Worm (Caenorhabditis elegans) whole organism, young adult: Measurements from ENCODE around the gene pcp-1.

Source experiments
- F10E7.11 ChIP-seq: sonication (generic microtip); optimal IDR thresholded peaks from 2 replicates; lab custom pipeline; 2017; ENCODE audit warnings: mild to moderate bottlenecking, missing genetic modification characterization, moderate library complexity, missing compliant biosample characterization
- F23B12.7 ChIP-seq: sonication (generic microtip); optimal IDR thresholded peaks from 2 replicates; lab custom pipeline; 2017; ENCODE audit warnings: missing genetic modification characterization, mild to moderate bottlenecking, missing compliant biosample characterization, antibody characterized with exemption, moderate library complexity; ENCODE audit not compliant: insufficient read depth
- F39B2.1 ChIP-seq: fragments of 200-800 bp; sonication (Bioruptor generic); IDR thresholded peaks from 2 replicates; pipeline ENCODE4 v1.3.6; 2022; ENCODE audit warnings: missing genetic modification reagents, missing genetic modification characterization, missing compliant biosample characterization
- F57A8.1 ChIP-seq: fragments of 200-800 bp; sonication (Bioruptor generic); optimal IDR thresholded peaks from 2 replicates; lab custom pipeline; 2018; ENCODE audit warnings: mild to moderate bottlenecking, missing genetic modification characterization, moderate library complexity, missing compliant biosample characterization
- Y53G8AR.9 ChIP-seq: fragments of 200-800 bp; sonication (Bioruptor generic); conservative IDR thresholded peaks from 2 replicates; pipeline ENCODE4 v1.3.6; 2022; ENCODE audit warnings: missing genetic modification reagents, missing genetic modification characterization, missing compliant biosample characterization
- Y67H2A.10 ChIP-seq: fragments of 200-800 bp; sonication (Bioruptor generic); conservative IDR thresholded peaks from 2 replicates; pipeline ENCODE4 v1.3.6; 2022; ENCODE audit warnings: missing genetic modification reagents, missing genetic modification characterization, missing compliant biosample characterization
- Y95B8A.8 ChIP-seq: fragments of 200-800 bp; sonication (Bioruptor generic); IDR thresholded peaks from 2 replicates; pipeline ENCODE4 v1.3.6; 2022; ENCODE audit warnings: missing genetic modification reagents, missing genetic modification characterization, missing compliant biosample characterization
- ZK185.1 ChIP-seq: sonication (generic microtip); optimal IDR thresholded peaks from 2 replicates; lab custom pipeline; 2016; ENCODE audit warnings: mild to moderate bottlenecking, missing genetic modification characterization, missing compliant biosample characterization; ENCODE audit not compliant: poor library complexity, severe bottlenecking
- attf-5 ChIP-seq: fragments of 200-800 bp; sonication (Bioruptor generic); optimal IDR thresholded peaks from 2 replicates; lab custom pipeline; 2018; ENCODE audit warnings: mild to moderate bottlenecking, missing genetic modification characterization, missing compliant biosample characterization
- cebp-1 ChIP-seq, 2 experiments: fragments of 200-800 bp in 1 of 2; sonication (Bioruptor generic) in 1 of 2; sonication (generic microtip) in 1 of 2; IDR thresholded peaks in 1 of 2; optimal IDR thresholded peaks in 1 of 2; 2 replicates each; pipeline versions ENCODE4 v1.3.6 to Lab custom; 2017 to 2022; ENCODE audit warnings: missing compliant biosample characterization in 2 of 2, missing genetic modification characterization in 2 of 2, mild to moderate bottlenecking in 1 of 2, missing genetic modification reagents in 1 of 2, moderate library complexity in 1 of 2
- ceh-79 ChIP-seq: sonication (generic microtip); optimal IDR thresholded peaks from 2 replicates; lab custom pipeline; 2017; ENCODE audit warnings: mild to moderate bottlenecking, missing genetic modification characterization, missing compliant biosample characterization
- chd-7 ChIP-seq: sonication (generic microtip); optimal IDR thresholded peaks from 2 replicates; lab custom pipeline; 2016; ENCODE audit warnings: mild to moderate bottlenecking, missing genetic modification characterization, moderate library complexity, missing compliant biosample characterization
- dpl-1 ChIP-seq: fragments of 150-350 bp; optimal IDR thresholded peaks from 2 replicates; lab custom pipeline; 2014; ENCODE audit warnings: missing biosample characterization, missing genetic modification reagents, missing genetic modification characterization
- egl-18 ChIP-seq: fragments of 200-800 bp; sonication (Bioruptor generic); IDR thresholded peaks from 2 replicates; pipeline ENCODE4 v1.3.6; 2022; ENCODE audit warnings: missing genetic modification reagents, missing genetic modification characterization, missing compliant biosample characterization
- egl-44 ChIP-seq: fragments of 200-800 bp; sonication (Bioruptor generic); IDR thresholded peaks from 2 replicates; pipeline ENCODE4 v1.3.6; 2022; ENCODE audit warnings: missing genetic modification reagents, missing genetic modification characterization, missing compliant biosample characterization
- ekl-4 ChIP-seq: fragments of 200-800 bp; sonication (Bioruptor generic); IDR thresholded peaks from 2 replicates; pipeline ENCODE4 v1.3.6; 2022; ENCODE audit warnings: missing genetic modification reagents, missing genetic modification characterization, missing compliant biosample characterization
- hlh-26 ChIP-seq: fragments of 200-800 bp; sonication (Bioruptor generic); conservative IDR thresholded peaks from 2 replicates; pipeline ENCODE4 v1.3.6; 2022; ENCODE audit warnings: missing genetic modification reagents, missing genetic modification characterization, missing compliant biosample characterization
- hrde-1 ChIP-seq: sonication (generic microtip); optimal IDR thresholded peaks from 2 replicates; lab custom pipeline; 2016; ENCODE audit warnings: missing genetic modification characterization, mild to moderate bottlenecking, missing compliant biosample characterization, moderate library complexity, missing genotype, missing genetic modification reagents, borderline replicate concordance
- let-607 ChIP-seq, 2 experiments: fragments of 200-800 bp in 1 of 2; sonication (Bioruptor generic) in 1 of 2; sonication (generic microtip) in 1 of 2; optimal IDR thresholded peaks; 2 replicates each; lab custom pipeline; 2016 to 2018; ENCODE audit warnings: mild to moderate bottlenecking in 2 of 2, missing compliant biosample characterization in 2 of 2, missing genetic modification characterization in 2 of 2, moderate library complexity in 2 of 2, missing genotype in 1 of 2
- lin-35 ChIP-seq, 3 experiments: fragments of 150-350 bp in 2 of 3; sonication (generic microtip) in 1 of 3; optimal IDR thresholded peaks; 2 replicates each; lab custom pipeline; 2014 to 2018; ENCODE audit warnings: missing biosample characterization in 3 of 3, missing genetic modification characterization in 3 of 3, missing genetic modification reagents in 3 of 3
- lin-54 ChIP-seq: fragments of 200-800 bp; sonication (Bioruptor generic); optimal IDR thresholded peaks from 2 replicates; lab custom pipeline; 2018; ENCODE audit warnings: mild to moderate bottlenecking, missing genetic modification characterization, missing compliant biosample characterization
- lsl-1 ChIP-seq: fragments of 200-800 bp; sonication (Bioruptor generic); optimal IDR thresholded peaks from 2 replicates; lab custom pipeline; 2018; ENCODE audit warnings: mild to moderate bottlenecking, missing genetic modification characterization, moderate library complexity, missing compliant biosample characterization
- mes-4 ChIP-seq: sonication (generic microtip); optimal IDR thresholded peaks from 2 replicates; lab custom pipeline; 2016; ENCODE audit warnings: missing genotype, missing genetic modification characterization, missing compliant biosample characterization
- nfyb-1 ChIP-seq: fragments of 200-800 bp; sonication (Bioruptor generic); IDR thresholded peaks from 2 replicates; pipeline ENCODE4 v1.3.6; 2022; ENCODE audit warnings: missing genetic modification reagents, missing genetic modification characterization, missing compliant biosample characterization
- nhr-179 ChIP-seq: sonication (generic microtip); optimal IDR thresholded peaks from 2 replicates; lab custom pipeline; 2016; ENCODE audit warnings: mild to moderate bottlenecking, missing genetic modification characterization, missing compliant biosample characterization
- nhr-80 ChIP-seq: sonication (generic microtip); optimal IDR thresholded peaks from 2 replicates; lab custom pipeline; 2016; ENCODE audit warnings: missing genetic modification characterization, missing compliant biosample characterization
- rcor-1 ChIP-seq: fragments of 200-800 bp; sonication (Bioruptor generic); IDR thresholded peaks from 2 replicates; pipeline ENCODE4 v1.3.6; 2022; ENCODE audit warnings: missing genetic modification reagents, missing genetic modification characterization, missing compliant biosample characterization
- repo-1 ChIP-seq: sonication (generic microtip); optimal IDR thresholded peaks from 2 replicates; lab custom pipeline; 2017; ENCODE audit warnings: mild to moderate bottlenecking, missing genetic modification characterization, missing compliant biosample characterization
- sdz-38 ChIP-seq: sonication (generic microtip); optimal IDR thresholded peaks from 2 replicates; lab custom pipeline; 2016; ENCODE audit warnings: missing genotype, missing genetic modification characterization, missing compliant biosample characterization
- sea-2 ChIP-seq: fragments of 200-800 bp; sonication (Bioruptor generic); IDR thresholded peaks from 2 replicates; pipeline ENCODE4 v1.3.6; 2022; ENCODE audit warnings: missing genetic modification characterization, missing compliant biosample characterization
- tlf-1 ChIP-seq: fragments of 200-800 bp; sonication (Bioruptor generic); optimal IDR thresholded peaks from 2 replicates; lab custom pipeline; 2018; ENCODE audit warnings: mild to moderate bottlenecking, missing genetic modification characterization, missing compliant biosample characterization
- unc-62 ChIP-seq: fragments of 150-350 bp; optimal IDR thresholded peaks from 2 replicates; lab custom pipeline; 2014; ENCODE audit warnings: missing biosample characterization, missing genetic modification reagents, missing genetic modification characterization
- ztf-26 ChIP-seq: sonication (generic microtip); optimal IDR thresholded peaks from 2 replicates; lab custom pipeline; 2017; ENCODE audit warnings: missing genetic modification characterization, missing compliant biosample characterization

The pcp-1 gene

DNA sequence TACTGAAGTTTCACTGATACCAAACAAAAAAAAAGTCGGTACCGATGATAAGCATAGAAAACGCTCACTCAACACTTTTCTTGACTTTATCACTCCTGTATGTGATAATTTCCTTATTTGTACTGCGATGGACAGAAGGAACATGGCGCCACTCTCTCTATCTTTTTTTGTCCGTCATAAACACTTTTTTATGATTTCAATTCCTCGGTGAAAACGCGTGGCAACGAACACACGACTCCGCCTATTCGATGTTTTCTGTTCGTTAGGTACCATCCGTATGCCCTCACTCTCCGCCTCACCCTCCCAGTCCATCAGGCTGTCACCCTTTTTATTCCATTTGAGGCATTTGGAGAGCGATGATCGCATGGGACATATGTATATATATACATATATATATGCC lies 28.4 kb upstream of the pcp-1 start:
- TF ChIP-seq egl-18 (GFP tag; lab: Robert Waterston, UW) (0 out of 2 replicates have a peak, but pooled peaks have one; percentile 31), F10E7.11 (tag; lab: Kevin White, UChicago) (no peak), ZK185.1 (tag; lab: Kevin White, UChicago) (peak; percentile 51), nhr-179 (tag; lab: Kevin White, UChicago) (no peak), nfyb-1 (GFP tag; lab: Robert Waterston, UW) (peak; percentile 57; the same call in 1 of the 2 replicates), attf-5 (GFP tag; lab: Kevin White, UChicago) (peak; percentile 2), nhr-80 (tag; lab: Kevin White, UChicago) (peak; percentile 93), ztf-26 (no peak), tlf-1 (GFP tag; lab: Kevin White, UChicago) (peak; percentile 25), let-607 (tag; optimal IDR thresholded peaks at IDR 0.05; lab: Kevin White, UChicago) (peak; percentile 14 to 67)

DNA sequence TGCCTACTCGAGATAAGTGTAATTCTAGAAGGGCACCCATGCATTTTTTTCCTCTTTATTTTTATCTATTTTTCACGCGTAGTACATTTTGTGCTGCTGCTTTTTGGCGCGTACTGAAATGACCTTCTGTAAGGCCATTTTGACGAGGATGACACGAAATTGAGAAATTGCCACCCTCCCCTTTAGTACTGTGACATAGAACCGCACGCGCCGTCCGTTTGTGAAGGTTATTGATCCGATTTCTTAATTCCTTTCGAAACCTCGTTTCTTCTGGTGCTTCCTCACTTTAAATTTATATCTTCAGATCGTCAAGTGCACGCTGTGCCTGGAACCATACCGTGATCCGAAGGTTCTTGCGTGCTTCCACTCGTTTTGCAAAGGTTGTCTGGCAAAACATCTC lies 27.6 kb upstream of the pcp-1 start:
- no peak for TF ChIP-seq chd-7
- no peak for TF ChIP-seq F57A8.1 (GFP tag; lab: Kevin White, UChicago)
- 0 out of 2 replicates have a peak, but pooled peaks have one; percentile 10 for TF ChIP-seq Y53G8AR.9 (GFP tag; lab: Robert Waterston, UW)
- no peak for TF ChIP-seq dpl-1 (GFP tag; lab: Kevin White, UChicago)
- TF ChIP-seq F39B2.1 (GFP tag; lab: Robert Waterston, UW) = no peak
- TF ChIP-seq ekl-4 (GFP tag; lab: Robert Waterston, UW) = peak; percentile 29; the same call in 1 of the 2 replicates
- TF ChIP-seq hlh-26 = no peak
- no peak for TF ChIP-seq Y95B8A.8
- TF ChIP-seq nfyb-1 (GFP tag; lab: Robert Waterston, UW) = 0 out of 2 replicates have a peak, but pooled peaks have one; percentile 41
- no peak for TF ChIP-seq ceh-79 (tag; lab: Kevin White, UChicago)
- no peak for TF ChIP-seq sdz-38 (tag; lab: Kevin White, UChicago)
- TF ChIP-seq sea-2 (GFP tag; lab: Robert Waterston, UW) = no peak

DNA sequence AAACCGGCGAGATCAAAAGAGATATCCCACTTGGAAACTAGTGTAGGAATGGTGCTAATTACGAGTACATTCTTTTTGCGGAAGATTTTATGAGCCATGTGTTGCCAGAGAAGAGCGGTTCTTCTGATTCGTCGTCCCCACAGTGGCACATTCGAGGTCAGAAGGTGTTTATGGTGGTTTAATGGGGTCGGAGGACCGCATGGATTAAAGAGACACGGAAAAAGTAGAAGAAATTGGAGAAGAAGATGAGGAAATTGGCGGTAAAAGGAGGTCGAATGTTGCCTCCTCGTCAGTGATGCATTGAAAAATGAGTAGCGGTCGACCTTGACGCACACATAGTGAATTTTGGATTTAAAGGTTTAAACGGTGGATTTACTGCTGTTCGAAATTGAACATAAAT lies 25.1 kb upstream of the pcp-1 start:
- TF ChIP-seq lsl-1 (no peak), egl-44 (GFP tag; lab: Robert Waterston, UW) (no peak), repo-1 (tag; lab: Kevin White, UChicago) (peak; percentile 30), F23B12.7 (tag; lab: Kevin White, UChicago) (no peak), lin-54 (GFP tag; lab: Kevin White, UChicago) (peak; percentile 10), Y67H2A.10 (GFP tag; lab: Robert Waterston, UW) (no peak), hrde-1 (no peak), cebp-1 (GFP tag; IDR thresholded peaks at IDR 0.05; lab: Robert Waterston, UW) (peak; percentile 34; the same call in 1 of the 2 replicates), cebp-1 (tag; optimal IDR thresholded peaks at IDR 0.05; lab: Kevin White, UChicago) (no peak)

DNA sequence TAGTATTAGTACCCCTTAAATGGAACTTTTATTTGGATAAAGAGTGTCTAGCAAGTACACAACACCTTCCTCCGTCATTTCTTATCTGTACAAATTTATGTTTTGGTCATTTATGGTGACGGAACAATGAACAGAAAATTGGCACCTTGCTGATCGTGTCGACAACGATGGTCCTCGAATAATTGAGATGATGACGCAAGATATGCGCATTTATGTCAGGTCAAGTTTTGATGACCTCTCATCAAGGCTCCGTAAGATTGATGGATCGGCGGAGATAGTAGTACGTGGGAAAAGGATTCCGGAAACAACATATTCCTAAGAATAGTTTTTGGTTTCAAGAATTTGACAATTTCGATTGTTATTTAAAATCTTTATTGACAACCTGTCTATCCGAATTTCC lies 24.6 kb upstream of the pcp-1 start:
- TF ChIP-seq mes-4 (tag; lab: Kevin White, UChicago) (no peak), unc-62 (GFP tag; lab: Kevin White, UChicago) (peak; percentile 40), lin-35 (GFP tag; optimal IDR thresholded peaks at IDR 0.05; lab: Kevin White, UChicago) (no peak), dpl-1 (GFP tag; lab: Kevin White, UChicago) (no peak), ztf-26 (no peak), rcor-1 (GFP tag; lab: Robert Waterston, UW) (no peak), hrde-1 (no peak)
